Fruit fly (Drosophila melanogaster): ENCODE data around the gene retm.

DNA sequence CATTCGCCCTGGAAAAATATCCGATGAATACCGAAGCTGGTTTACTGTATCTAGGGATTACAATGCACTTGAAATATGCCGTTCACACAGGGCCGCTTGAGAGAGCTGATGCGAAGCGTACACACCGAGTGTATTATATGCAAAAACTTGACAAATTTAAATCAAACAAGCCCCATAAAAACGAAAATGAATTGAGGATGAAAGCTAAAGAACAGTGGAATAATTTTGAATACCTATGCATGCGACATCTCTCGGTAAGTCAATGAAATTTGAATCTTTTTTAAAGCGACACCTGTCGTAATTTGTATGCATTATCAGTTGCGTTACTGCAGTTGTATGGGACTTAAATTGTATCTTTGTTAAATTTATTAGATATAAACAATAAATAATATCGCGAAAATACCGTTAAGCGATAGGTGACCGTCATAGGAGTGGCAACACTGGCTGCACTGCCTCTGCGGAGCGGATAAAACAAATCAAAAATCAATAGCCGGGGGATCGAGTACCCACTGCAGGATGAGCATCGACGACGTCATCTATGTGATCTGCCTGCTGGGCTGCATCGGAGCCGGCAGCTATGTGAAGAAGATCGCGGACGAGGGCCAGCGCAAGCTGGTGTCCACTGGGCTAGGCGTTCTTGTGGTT is 348 bp upstream of the retm start, which contains the start of gene frj:
- TF ChIP-seq CG32006 (GFP tag; optimal IDR thresholded peaks at IDR 0.05) (peak; percentile 50), Blimp-1 (GFP tag; optimal IDR thresholded peaks at IDR 0.05) (no peak), eg (GFP tag; IDR thresholded peaks at IDR 0.05) (no peak), fkh (GFP tag; optimal IDR thresholded peaks at IDR 0.05) (no peak), CG8119 (GFP tag; IDR thresholded peaks at IDR 0.05) (no peak), CG6854 (GFP tag; optimal IDR thresholded peaks at IDR 0.05) (no peak), CG10669 (GFP tag; optimal IDR thresholded peaks at IDR 0.05) (peak; percentile 36), vri (GFP tag; optimal IDR thresholded peaks at IDR 0.05) (no peak), Gug (GFP tag; IDR thresholded peaks at IDR 0.05) (peak; percentile 32; the same call in 1 of the 2 replicates), achi (GFP tag; optimal IDR thresholded peaks at IDR 0.05) (peak; percentile 37), CG16779 (tag; optimal IDR thresholded peaks at IDR 0.05) (no peak), ss (GFP tag; optimal IDR thresholded peaks at IDR 0.05) (no peak)
